Worm (Caenorhabditis elegans) whole organism, mixed stage, embryonic: ENCODE data around the gene F13B12.1.

Experiments used
- nhr-12 ChIP-seq: fragments of 150-350 bp; optimal IDR thresholded peaks from 2 replicates; lab custom pipeline; 2014; ENCODE audit warnings: missing biosample characterization, missing genetic modification characterization
- unc-39 ChIP-seq: fragments of 150-350 bp; optimal IDR thresholded peaks from 2 replicates; lab custom pipeline; 2014; ENCODE audit warnings: missing biosample characterization, missing genetic modification characterization
- unc-62 ChIP-seq: fragments of 150-350 bp; optimal IDR thresholded peaks from 2 replicates; lab custom pipeline; 2014; ENCODE audit warnings: missing biosample characterization, missing genetic modification reagents, missing genetic modification characterization
- zip-8 ChIP-seq: fragments of 150-350 bp; optimal IDR thresholded peaks from 2 replicates; lab custom pipeline; 2014; ENCODE audit warnings: missing biosample characterization, missing genetic modification characterization

DNA sequence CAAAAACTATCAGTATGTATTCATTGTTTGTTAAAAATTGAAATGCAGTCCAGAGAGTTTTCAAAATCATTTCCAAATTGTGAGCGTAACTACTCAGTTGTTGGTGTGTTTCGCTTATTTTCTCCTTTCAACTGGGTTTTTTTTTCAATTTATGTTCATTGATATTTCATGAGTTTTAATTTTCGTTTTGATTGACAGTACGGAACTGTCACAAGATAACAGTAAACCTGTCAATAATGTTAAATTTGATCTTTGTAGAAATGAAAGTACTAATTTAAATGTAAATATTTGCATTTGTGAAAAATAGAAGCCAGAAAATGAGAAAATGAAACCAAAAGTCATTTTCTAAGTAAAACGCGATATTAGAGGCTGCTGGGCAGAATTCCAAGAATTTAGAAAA, 38.2 kb upstream of the F13B12.1 start:
- TF ChIP-seq unc-62 (GFP tag; lab: Kevin White, UChicago) (no peak), unc-39 (no peak), zip-8 (tag; lab: Kevin White, UChicago) (no peak), nhr-12 (tag; lab: Kevin White, UChicago) (no peak)
